Worm (Caenorhabditis elegans): ENCODE measurements around the gene T12D8.10.

ce11 chrIII:13659028-13659427, 16.9 kb upstream of the T12D8.10 start:
- TF ChIP-seq aly-1 (tag; optimal IDR thresholded peaks at IDR 0.05) (no peak), ets-7 (tag; optimal IDR thresholded peaks at IDR 0.05) (no peak), ama-1 (optimal IDR thresholded peaks at IDR 0.05) (no peak), pes-1 (GFP tag; IDR thresholded peaks at IDR 0.05) (no peak), ceh-13 (GFP tag; optimal IDR thresholded peaks at IDR 0.05) (no peak), tbx-11 (GFP tag; IDR thresholded peaks at IDR 0.05) (no peak), scrt-1 (GFP tag; IDR thresholded peaks at IDR 0.05) (no peak), B0310.2 (tag; optimal IDR thresholded peaks at IDR 0.05) (no peak), tbx-37 (GFP tag; conservative IDR thresholded peaks at IDR 0.05) (no peak), hmbx-1 (tag; optimal IDR thresholded peaks at IDR 0.05) (no peak), sea-1 (GFP tag; conservative IDR thresholded peaks at IDR 0.05) (no peak), flt-1 (GFP tag; IDR thresholded peaks at IDR 0.05) (no peak), F13C5.2 (tag; optimal IDR thresholded peaks at IDR 0.05) (no peak), hnd-1 (tag; optimal IDR thresholded peaks at IDR 0.05) (no peak)

Measured in whole organism, early embryonic.